Worm (Caenorhabditis elegans) whole organism, late embryonic: ENCODE measurements around the gene T22B2.5.

Source experiments
- C08G9.2 ChIP-seq: sonication (generic microtip); optimal IDR thresholded peaks from 2 replicates; lab custom pipeline; 2016; ENCODE audit warnings: mild to moderate bottlenecking, missing genetic modification characterization, moderate library complexity, missing compliant biosample characterization
- C38D4.7 ChIP-seq: fragments of 200-800 bp; sonication (Bioruptor generic); optimal IDR thresholded peaks from 2 replicates; lab custom pipeline; 2018; ENCODE audit warnings: mild to moderate bottlenecking, missing genetic modification characterization, moderate library complexity, missing compliant biosample characterization
- F13H6.1 ChIP-seq: sonication (generic microtip); optimal IDR thresholded peaks from 2 replicates; lab custom pipeline; 2016; ENCODE audit warnings: missing genetic modification characterization, missing compliant biosample characterization
- K09A11.1 ChIP-seq: sonication (generic microtip); optimal IDR thresholded peaks from 2 replicates; lab custom pipeline; 2017; ENCODE audit warnings: antibody characterized with exemption, mild to moderate bottlenecking, missing genetic modification characterization, missing compliant biosample characterization; ENCODE audit not compliant: insufficient read depth
- T23F11.4 ChIP-seq: fragments of 200-800 bp; sonication (Bioruptor generic); optimal IDR thresholded peaks from 2 replicates; lab custom pipeline; 2018; ENCODE audit warnings: mild to moderate bottlenecking, missing genetic modification characterization, missing compliant biosample characterization
- ahr-1 ChIP-seq: sonication (generic microtip); optimal IDR thresholded peaks from 2 replicates; lab custom pipeline; 2016; ENCODE audit warnings: missing genetic modification characterization, missing compliant biosample characterization
- ama-1 ChIP-seq: fragments of 150-350 bp; optimal IDR thresholded peaks from 2 replicates; lab custom pipeline; 2014
- ceh-14 ChIP-seq: sonication (generic microtip); optimal IDR thresholded peaks from 2 replicates; lab custom pipeline; 2016; ENCODE audit warnings: missing genotype, missing genetic modification characterization, missing compliant biosample characterization
- ceh-18 ChIP-seq: sonication (generic microtip); optimal IDR thresholded peaks from 2 replicates; lab custom pipeline; 2016; ENCODE audit warnings: missing genetic modification characterization, missing compliant biosample characterization
- ceh-19 ChIP-seq: fragments of 200-800 bp; sonication (Bioruptor generic); optimal IDR thresholded peaks from 2 replicates; lab custom pipeline; 2018; ENCODE audit warnings: mild to moderate bottlenecking, missing genetic modification characterization, missing compliant biosample characterization
- ceh-2 ChIP-seq: sonication (generic microtip); optimal IDR thresholded peaks from 2 replicates; lab custom pipeline; 2016; ENCODE audit warnings: missing genotype, missing genetic modification characterization, missing compliant biosample characterization
- ceh-22 ChIP-seq: sonication (generic microtip); optimal IDR thresholded peaks from 2 replicates; lab custom pipeline; 2017; ENCODE audit warnings: missing biosample characterization, missing genetic modification characterization
- ceh-24 ChIP-seq: sonication (generic microtip); optimal IDR thresholded peaks from 2 replicates; lab custom pipeline; 2016; ENCODE audit warnings: mild to moderate bottlenecking, missing genetic modification characterization, missing compliant biosample characterization
- ceh-31 ChIP-seq: sonication (generic microtip); optimal IDR thresholded peaks from 2 replicates; lab custom pipeline; 2016; ENCODE audit warnings: missing genetic modification characterization, missing compliant biosample characterization
- ceh-48 ChIP-seq: sonication (generic microtip); optimal IDR thresholded peaks from 2 replicates; lab custom pipeline; 2016; ENCODE audit warnings: missing genetic modification characterization, inconsistent platforms, missing compliant biosample characterization
- che-1 ChIP-seq: sonication (generic microtip); optimal IDR thresholded peaks from 2 replicates; lab custom pipeline; 2016; ENCODE audit warnings: mild to moderate bottlenecking, missing genetic modification characterization, missing compliant biosample characterization
- dmd-4 ChIP-seq: sonication (generic microtip); optimal IDR thresholded peaks from 2 replicates; lab custom pipeline; 2016; ENCODE audit warnings: borderline replicate concordance, missing genetic modification characterization, missing compliant biosample characterization
- dve-1 ChIP-seq: sonication (generic microtip); optimal IDR thresholded peaks from 2 replicates; lab custom pipeline; 2017; ENCODE audit warnings: antibody characterized with exemption, mild to moderate bottlenecking, missing genetic modification characterization, missing compliant biosample characterization
- elt-4 ChIP-seq: sonication (generic microtip); optimal IDR thresholded peaks from 2 replicates; lab custom pipeline; 2016; ENCODE audit warnings: missing genetic modification characterization, missing compliant biosample characterization
- eyg-1 ChIP-seq: sonication (generic microtip); optimal IDR thresholded peaks from 2 replicates; lab custom pipeline; 2016; ENCODE audit warnings: missing genotype, missing genetic modification characterization, missing compliant biosample characterization
- fkh-10 ChIP-seq: fragments of 150-350 bp; optimal IDR thresholded peaks from 2 replicates; lab custom pipeline; 2014; ENCODE audit warnings: missing biosample characterization, missing genetic modification reagents, missing genetic modification characterization
- fkh-6 ChIP-seq: sonication (generic microtip); optimal IDR thresholded peaks from 2 replicates; lab custom pipeline; 2016; ENCODE audit warnings: missing genetic modification characterization, missing compliant biosample characterization
- hlh-13 ChIP-seq: fragments of 200-800 bp; sonication (Bioruptor generic); optimal IDR thresholded peaks from 2 replicates; lab custom pipeline; 2018; ENCODE audit warnings: mild to moderate bottlenecking, missing genetic modification characterization, missing compliant biosample characterization
- hlh-15 ChIP-seq: sonication (generic microtip); optimal IDR thresholded peaks from 2 replicates; lab custom pipeline; 2016; ENCODE audit warnings: missing genetic modification characterization, missing compliant biosample characterization
- hlh-30 ChIP-seq: sonication (generic microtip); optimal IDR thresholded peaks from 2 replicates; lab custom pipeline; 2017; ENCODE audit warnings: antibody characterized with exemption, missing genetic modification characterization, missing compliant biosample characterization; ENCODE audit not compliant: insufficient read depth
- hlh-6 ChIP-seq: sonication (generic microtip); optimal IDR thresholded peaks from 2 replicates; lab custom pipeline; 2016; ENCODE audit warnings: missing genotype, missing genetic modification characterization, missing compliant biosample characterization
- lim-6 ChIP-seq: sonication (generic microtip); optimal IDR thresholded peaks from 2 replicates; lab custom pipeline; 2016; ENCODE audit warnings: missing genetic modification characterization, missing compliant biosample characterization
- lin-11 ChIP-seq: fragments of 200-800 bp; sonication (Bioruptor generic); optimal IDR thresholded peaks from 2 replicates; lab custom pipeline; 2018; ENCODE audit warnings: mild to moderate bottlenecking, missing genetic modification characterization, missing compliant biosample characterization
- madf-2 ChIP-seq: sonication (generic microtip); optimal IDR thresholded peaks from 2 replicates; lab custom pipeline; 2017; ENCODE audit warnings: missing genetic modification characterization, missing compliant biosample characterization
- nfya-1 ChIP-seq: sonication (generic microtip); optimal IDR thresholded peaks from 2 replicates; lab custom pipeline; 2017; ENCODE audit warnings: missing genetic modification characterization, mild to moderate bottlenecking, missing compliant biosample characterization, antibody characterized with exemption, moderate library complexity
- nhr-11 ChIP-seq: fragments of 150-350 bp; optimal IDR thresholded peaks from 2 replicates; lab custom pipeline; 2014; ENCODE audit warnings: missing biosample characterization, missing genetic modification characterization
- nhr-232 ChIP-seq: sonication (generic microtip); optimal IDR thresholded peaks from 2 replicates; lab custom pipeline; 2016; ENCODE audit warnings: missing genetic modification characterization, missing compliant biosample characterization
- odd-2 ChIP-seq: sonication (generic microtip); optimal IDR thresholded peaks from 2 replicates; lab custom pipeline; 2017; ENCODE audit warnings: antibody characterized with exemption, mild to moderate bottlenecking, missing genetic modification characterization, missing compliant biosample characterization
- pros-1 ChIP-seq: fragments of 150-350 bp; optimal IDR thresholded peaks from 2 replicates; lab custom pipeline; 2014; ENCODE audit warnings: missing biosample characterization, missing genetic modification reagents, missing genetic modification characterization
- ref-2 ChIP-seq: sonication (generic microtip); optimal IDR thresholded peaks from 2 replicates; lab custom pipeline; 2016; ENCODE audit warnings: missing genetic modification characterization, missing compliant biosample characterization
- rnt-1 ChIP-seq: sonication (generic microtip); optimal IDR thresholded peaks from 2 replicates; lab custom pipeline; 2016; ENCODE audit warnings: missing genetic modification characterization, missing compliant biosample characterization
- sox-2 ChIP-seq: fragments of 200-800 bp; sonication (Bioruptor generic); IDR thresholded peaks from 2 replicates; pipeline ENCODE4 v1.3.6; 2022; ENCODE audit warnings: missing genetic modification reagents, missing genetic modification characterization, missing compliant biosample characterization
- sox-4 ChIP-seq: sonication (generic microtip); optimal IDR thresholded peaks from 2 replicates; lab custom pipeline; 2017; ENCODE audit warnings: mild to moderate bottlenecking, missing genetic modification characterization, inconsistent platforms, missing compliant biosample characterization
- tbx-7 ChIP-seq: sonication (generic microtip); optimal IDR thresholded peaks from 2 replicates; lab custom pipeline; 2016; ENCODE audit warnings: missing genotype, missing genetic modification characterization, missing compliant biosample characterization
- ttx-3 ChIP-seq: sonication (generic microtip); optimal IDR thresholded peaks from 2 replicates; lab custom pipeline; 2016; ENCODE audit warnings: missing genetic modification reagents, missing genetic modification characterization, missing compliant biosample characterization
- unc-3 ChIP-seq, 2 experiments: fragments of 200-800 bp in 1 of 2; sonication (Bioruptor generic) in 1 of 2; sonication (generic microtip) in 1 of 2; conservative IDR thresholded peaks in 1 of 2; optimal IDR thresholded peaks in 1 of 2; 2 replicates each; pipeline versions ENCODE4 v1.3.6 to Lab custom; 2016 to 2022; ENCODE audit warnings: missing compliant biosample characterization in 2 of 2, missing genetic modification characterization in 2 of 2, missing genetic modification reagents in 1 of 2
- unc-42 ChIP-seq: sonication (generic microtip); optimal IDR thresholded peaks from 2 replicates; lab custom pipeline; 2016; ENCODE audit warnings: missing genotype, missing genetic modification characterization, missing compliant biosample characterization
- ztf-16 ChIP-seq: sonication (generic microtip); optimal IDR thresholded peaks from 2 replicates; lab custom pipeline; 2017; ENCODE audit warnings: missing genetic modification characterization, missing compliant biosample characterization

T22B2.5 gene

ce11 chrX:3938950-3939349, 27.8 kb upstream of the T22B2.5 start, which contains the start of gene T19D2.3:
TSS of gene T19D2.3 (plus strand) at chrX:3939250.
- TF ChIP-seq rnt-1 (tag; lab: Kevin White, UChicago) (no peak), fkh-10 (GFP tag; lab: Kevin White, UChicago) (no peak), madf-2 (tag; lab: Kevin White, UChicago) (no peak), sox-4 (tag; lab: Kevin White, UChicago) (no peak), lim-6 (tag; lab: Kevin White, UChicago) (no peak), dmd-4 (tag; lab: Kevin White, UChicago) (no peak), K09A11.1 (no peak), fkh-6 (tag; lab: Kevin White, UChicago) (no peak), hlh-15 (no peak), eyg-1 (tag; lab: Kevin White, UChicago) (no peak), ceh-14 (tag; lab: Kevin White, UChicago) (no peak), unc-42 (tag; lab: Kevin White, UChicago) (no peak), ref-2 (tag; lab: Kevin White, UChicago) (no peak), nhr-11 (tag; lab: Kevin White, UChicago) (no peak), ceh-48 (tag; lab: Kevin White, UChicago) (no peak), lin-11 (no peak), dve-1 (tag; lab: Kevin White, UChicago) (no peak), ztf-16 (tag; lab: Kevin White, UChicago) (no peak), tbx-7 (tag; lab: Kevin White, UChicago) (no peak)

- no peak for TF ChIP-seq pros-1 (tag; lab: Kevin White, UChicago)
- TF ChIP-seq nhr-11 (tag; lab: Kevin White, UChicago): no peak
- TF ChIP-seq tbx-7 (tag; lab: Kevin White, UChicago): no peak
- TF ChIP-seq C08G9.2: no peak
- TF ChIP-seq lim-6 (tag; lab: Kevin White, UChicago): no peak
- TF ChIP-seq hlh-13: no peak
- no peak for TF ChIP-seq ceh-24 (tag; lab: Kevin White, UChicago)
- TF ChIP-seq ceh-22: no peak
- no peak for TF ChIP-seq che-1 (tag; lab: Kevin White, UChicago)
- no peak for TF ChIP-seq T23F11.4 (GFP tag; lab: Kevin White, UChicago)
- TF ChIP-seq elt-4 (tag; lab: Kevin White, UChicago): no peak
- TF ChIP-seq ceh-31 (tag; lab: Kevin White, UChicago): no peak
- no peak for TF ChIP-seq rnt-1 (tag; lab: Kevin White, UChicago)
- no peak for TF ChIP-seq eyg-1 (tag; lab: Kevin White, UChicago)
- TF ChIP-seq fkh-6 (tag; lab: Kevin White, UChicago): no peak
Observed at ce11 chrX:3937884-3938283, 26.7 kb upstream of the T22B2.5 start.

ce11 chrX:3937483-3937882, 26.3 kb upstream of the T22B2.5 start:
- TF ChIP-seq nhr-11 (tag; lab: Kevin White, UChicago) (no peak), hlh-30 (no peak), nhr-232 (tag; lab: Kevin White, UChicago) (no peak), ceh-19 (GFP tag; lab: Kevin White, UChicago) (no peak), lin-11 (no peak), ceh-24 (tag; lab: Kevin White, UChicago) (no peak), odd-2 (tag; lab: Kevin White, UChicago) (no peak)

- TF ChIP-seq sox-4 (tag; lab: Kevin White, UChicago): no peak
- TF ChIP-seq hlh-13: no peak
- no peak for TF ChIP-seq ama-1 (lab: Kevin White, UChicago)
Observed at ce11 chrX:3932694-3933093, 21.5 kb upstream of the T22B2.5 start.

- TF ChIP-seq nhr-232 (tag; lab: Kevin White, UChicago): no peak
- TF ChIP-seq fkh-6 (tag; lab: Kevin White, UChicago): no peak
- TF ChIP-seq sox-4 (tag; lab: Kevin White, UChicago): no peak
- no peak for TF ChIP-seq nhr-11 (tag; lab: Kevin White, UChicago)
- TF ChIP-seq rnt-1 (tag; lab: Kevin White, UChicago): no peak
- no peak for TF ChIP-seq hlh-6 (tag; lab: Kevin White, UChicago)
- TF ChIP-seq C38D4.7 (GFP tag; lab: Kevin White, UChicago): no peak
- no peak for TF ChIP-seq F13H6.1 (tag; lab: Kevin White, UChicago)
- no peak for TF ChIP-seq ceh-18
- TF ChIP-seq ceh-48 (tag; lab: Kevin White, UChicago): no peak
- TF ChIP-seq ahr-1 (tag; lab: Kevin White, UChicago): no peak
- no peak for TF ChIP-seq unc-3 (GFP tag; conservative IDR thresholded peaks at IDR 0.05; lab: Robert Waterston, UW)
- TF ChIP-seq unc-3 (tag; optimal IDR thresholded peaks at IDR 0.05; lab: Kevin White, UChicago): no peak
- TF ChIP-seq ama-1 (lab: Kevin White, UChicago): no peak
- no peak for TF ChIP-seq ceh-2
- TF ChIP-seq hlh-30: no peak
- TF ChIP-seq ttx-3 (tag; lab: Kevin White, UChicago): no peak
- TF ChIP-seq sox-2 (GFP tag; lab: Robert Waterston, UW): no peak
- no peak for TF ChIP-seq nfya-1 (tag; lab: Kevin White, UChicago)
- no peak for TF ChIP-seq unc-42 (tag; lab: Kevin White, UChicago)
Observed at ce11 chrX:3931350-3931749, 20.2 kb upstream of the T22B2.5 start, which contains the start of gene adt-3. TSS of gene adt-3 (plus strand) at chrX:3931650.
